Fruit fly (Drosophila melanogaster): ENCODE results near the gene CG12689.

CG12689 gene

DNA sequence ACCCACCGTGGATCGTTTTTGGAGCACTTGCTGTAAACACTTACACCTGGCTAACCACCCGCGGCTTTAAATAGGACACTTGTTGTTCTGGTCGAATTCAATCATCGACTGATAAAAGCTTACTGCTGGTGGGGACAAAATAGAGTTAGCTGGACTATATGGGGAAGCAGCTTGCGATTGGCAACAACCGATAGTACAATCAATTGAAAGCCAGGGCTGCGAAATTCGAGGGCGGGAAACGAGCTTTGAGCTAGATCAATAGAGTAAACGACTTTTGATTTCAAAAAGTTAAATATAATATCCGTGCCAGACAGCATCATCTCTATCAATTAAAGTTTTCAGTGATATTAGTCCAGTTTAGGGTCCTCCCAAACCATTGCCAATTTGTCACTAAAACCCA lies 38.0 kb downstream of the CG12689 start, which contains the start of gene CG32719:
TSS of gene CG32719 (minus strand) at position 101 of the 400 bp plus-strand sequence.
- TF ChIP-seq Lpt (GFP tag; optimal IDR thresholded peaks at IDR 0.05), result no peak
- no peak for TF ChIP-seq CG8319 (GFP tag; optimal IDR thresholded peaks at IDR 0.05)
- TF ChIP-seq fkh (GFP tag; optimal IDR thresholded peaks at IDR 0.05), result no peak
- no peak for TF ChIP-seq Sox102F (GFP tag; optimal IDR thresholded peaks at IDR 0.05)
- no peak for TF ChIP-seq CG6808 (GFP tag; optimal IDR thresholded peaks at IDR 0.05)
- no peak for TF ChIP-seq pdm3 (GFP tag; optimal IDR thresholded peaks at IDR 0.05)
- TF ChIP-seq Met (GFP tag; optimal IDR thresholded peaks at IDR 0.05), result no peak
- no peak for TF ChIP-seq Ets21C (GFP tag; optimal IDR thresholded peaks at IDR 0.05)
- TF ChIP-seq Eip78C (GFP tag), result no peak
- no peak for TF ChIP-seq CG10631 (GFP tag; optimal IDR thresholded peaks at IDR 0.05)
- no peak for TF ChIP-seq CG34406 (GFP tag; optimal IDR thresholded peaks at IDR 0.05)

DNA sequence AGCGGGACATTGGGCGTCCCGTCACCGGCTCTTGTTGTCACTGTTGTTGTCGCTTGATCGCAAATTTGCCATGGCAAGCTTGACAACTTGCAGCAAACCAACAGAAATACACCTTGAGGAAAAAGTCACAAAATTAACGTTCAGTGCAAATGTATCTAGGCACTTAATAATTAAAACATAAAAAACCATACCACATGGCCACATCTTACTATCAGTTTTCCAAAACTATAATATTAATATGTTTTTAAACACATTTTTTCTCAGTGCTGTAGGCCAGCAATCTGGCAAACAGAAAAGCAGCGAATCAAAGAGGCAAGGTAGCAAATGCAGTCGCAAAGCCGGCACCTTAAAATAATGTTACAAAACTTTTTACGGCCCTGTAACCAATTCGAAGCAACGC lies 39.6 kb downstream of the CG12689 start:
- TF ChIP-seq Eip78C (GFP tag) (peak; percentile 84), CG11902 (GFP tag; optimal IDR thresholded peaks at IDR 0.05) (no peak), fkh (GFP tag; optimal IDR thresholded peaks at IDR 0.05) (no peak), CG6276 (GFP tag; optimal IDR thresholded peaks at IDR 0.05) (peak; percentile 12), dac (GFP tag; optimal IDR thresholded peaks at IDR 0.05) (no peak), CG10631 (GFP tag; optimal IDR thresholded peaks at IDR 0.05) (peak; percentile 44), CG8319 (GFP tag; optimal IDR thresholded peaks at IDR 0.05) (no peak), CG1621 (tag; optimal IDR thresholded peaks at IDR 0.05) (peak; percentile 20), acj6 (GFP tag; optimal IDR thresholded peaks at IDR 0.05) (peak; percentile 0), CG31627 (GFP tag; optimal IDR thresholded peaks at IDR 0.05) (no peak), CG8632 (GFP tag; optimal IDR thresholded peaks at IDR 0.05) (no peak), Sox102F (GFP tag; optimal IDR thresholded peaks at IDR 0.05) (no peak), salr (GFP tag; optimal IDR thresholded peaks at IDR 0.05) (peak in 1 of 2 experiments; percentile 4), CG8119 (GFP tag; IDR thresholded peaks at IDR 0.05) (peak; percentile 34; the same call in 1 of the 3 replicates), CG6808 (GFP tag; optimal IDR thresholded peaks at IDR 0.05) (peak; percentile 29), Ets21C (GFP tag; optimal IDR thresholded peaks at IDR 0.05) (no peak), CG3919 (GFP tag; optimal IDR thresholded peaks at IDR 0.05) (peak; percentile 47), Lpt (GFP tag; optimal IDR thresholded peaks at IDR 0.05) (no peak), Smox (GFP tag; optimal IDR thresholded peaks at IDR 0.05) (no peak), CG32006 (GFP tag; optimal IDR thresholded peaks at IDR 0.05) (peak; percentile 44), Eip75B (GFP tag; optimal IDR thresholded peaks at IDR 0.05) (peak; percentile 9), CG11294 (GFP tag; IDR thresholded peaks at IDR 0.05) (no peak), pdm3 (GFP tag; optimal IDR thresholded peaks at IDR 0.05) (peak; percentile 46), ss (GFP tag; optimal IDR thresholded peaks at IDR 0.05) (no peak), CG4318 (GFP tag; optimal IDR thresholded peaks at IDR 0.05) (no peak), CG11762 (GFP tag; optimal IDR thresholded peaks at IDR 0.05; ENCODE audit: insufficient read depth) (no peak), Hr4 (GFP tag; optimal IDR thresholded peaks at IDR 0.05) (no peak), CG16779 (tag; optimal IDR thresholded peaks at IDR 0.05) (no peak), lz (GFP tag; optimal IDR thresholded peaks at IDR 0.05) (peak; percentile 15), CG15336 (GFP tag; IDR thresholded peaks at IDR 0.05) (peak; percentile 40; the same call in 1 of the 2 replicates), CG34406 (GFP tag; optimal IDR thresholded peaks at IDR 0.05) (no peak), Met (GFP tag; optimal IDR thresholded peaks at IDR 0.05) (no peak), Sox15 (GFP tag; optimal IDR thresholded peaks at IDR 0.05) (no peak), Ets96B (tag; optimal IDR thresholded peaks at IDR 0.05) (peak; percentile 48), CG10669 (GFP tag; optimal IDR thresholded peaks at IDR 0.05) (peak; percentile 43), eg (GFP tag; IDR thresholded peaks at IDR 0.05) (0 out of 3 replicates have a peak, but pooled peaks have one; percentile 34), CG3032 (tag; optimal IDR thresholded peaks at IDR 0.05) (peak; percentile 62), fd59A (GFP tag; optimal IDR thresholded peaks at IDR 0.05) (peak; percentile 38), CG9139 (GFP tag; optimal IDR thresholded peaks at IDR 0.05) (no peak), spab (GFP tag; optimal IDR thresholded peaks at IDR 0.05) (no peak), Blimp-1 (GFP tag; optimal IDR thresholded peaks at IDR 0.05) (no peak), fd85E (GFP tag; optimal IDR thresholded peaks at IDR 0.05) (no peak), cyc (GFP tag; optimal IDR thresholded peaks at IDR 0.05) (no peak), esn (GFP tag; optimal IDR thresholded peaks at IDR 0.05) (peak; percentile 2), CG6163 (GFP tag; IDR thresholded peaks at IDR 0.05) (peak; percentile 69), Sox14 (GFP tag; optimal IDR thresholded peaks at IDR 0.05) (no peak), Hr39 (GFP tag; optimal IDR thresholded peaks at IDR 0.05) (peak; percentile 8), Hr38 (GFP tag; optimal IDR thresholded peaks at IDR 0.05) (no peak)
